Fruit fly (Drosophila melanogaster): ENCODE results near the gene CG12546.
"Not testable (repeated sequence)": the region's sequence is repeated elsewhere in the genome, so short reads cannot be mapped to it uniquely, and the experiment has no call there.

CG12546 gene

DNA sequence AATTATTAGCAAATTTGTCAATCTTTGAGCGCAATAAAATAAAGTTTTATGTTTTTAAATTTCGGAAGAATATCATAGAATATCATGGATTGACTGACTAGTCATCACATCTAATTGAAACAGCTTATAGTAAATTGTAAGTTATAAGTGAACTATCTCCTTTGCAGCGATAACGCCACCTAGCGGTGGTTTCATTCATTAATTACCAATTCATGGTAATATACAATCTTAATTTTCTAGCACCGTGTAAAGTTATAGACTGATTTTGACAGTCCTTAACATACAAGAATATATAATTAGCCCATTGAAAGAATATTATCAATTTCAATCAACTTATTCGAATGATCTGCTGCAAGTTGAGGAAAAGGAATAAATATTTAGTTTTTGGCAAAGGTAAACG lies 20.0 kb upstream of the CG12546 start:
- TF ChIP-seq dl (GFP tag; optimal IDR thresholded peaks at IDR 0.05; ENCODE audit: insufficient read depth in 1 of 2, partially characterized antibody in 2 of 2) (no peak), br (GFP tag; optimal IDR thresholded peaks at IDR 0.05) (no peak), HLH106 (tag; optimal IDR thresholded peaks at IDR 0.05) (no peak), CG9705 (GFP tag; optimal IDR thresholded peaks at IDR 0.05) (no peak), pan (optimal IDR thresholded peaks at IDR 0.05) (no peak), h (GFP tag; optimal IDR thresholded peaks at IDR 0.05) (no peak), N (GFP tag; optimal IDR thresholded peaks at IDR 0.05) (no peak), rgr (GFP tag; optimal IDR thresholded peaks at IDR 0.05) (no peak), fru (GFP tag; optimal IDR thresholded peaks at IDR 0.05) (no peak), Jra (GFP tag; optimal IDR thresholded peaks at IDR 0.05) (no peak), Hr78 (GFP tag; optimal IDR thresholded peaks at IDR 0.05) (no peak), dmrt93B (GFP tag; optimal IDR thresholded peaks at IDR 0.05) (no peak), Sp1 (GFP tag; optimal IDR thresholded peaks at IDR 0.05) (no peak), Myc (optimal IDR thresholded peaks at IDR 0.05) (no peak), Dfd (GFP tag; optimal IDR thresholded peaks at IDR 0.05) (no peak), woc (GFP tag; optimal IDR thresholded peaks at IDR 0.05) (no peak)

DNA sequence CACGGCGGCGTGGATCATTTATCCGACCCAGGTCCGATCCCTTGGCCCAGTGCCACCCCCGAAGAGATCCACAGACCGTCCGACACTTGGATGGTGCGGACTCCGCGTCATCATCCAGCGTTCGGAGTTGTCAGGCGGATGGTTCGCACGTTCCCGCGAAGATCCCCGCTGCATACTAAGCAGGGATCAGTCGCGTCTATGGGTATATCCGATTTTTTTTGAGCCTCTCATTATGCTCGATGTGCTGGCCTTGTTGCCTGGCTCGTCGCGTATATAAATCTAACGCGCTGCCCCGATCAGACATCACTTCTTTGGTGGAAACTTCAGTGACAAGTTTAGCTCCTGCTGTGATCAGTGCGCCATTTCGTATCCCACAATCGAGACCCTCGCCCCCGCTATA lies 18.2 kb upstream of the CG12546 start, which contains the start of gene CG11370:
Gene CG11370, plus strand, starts transcription at position 301 of the 400 bp plus-strand sequence.
- TF ChIP-seq Vsx2 (GFP tag; optimal IDR thresholded peaks at IDR 0.05; ENCODE audit: partially characterized antibody) = no peak

DNA sequence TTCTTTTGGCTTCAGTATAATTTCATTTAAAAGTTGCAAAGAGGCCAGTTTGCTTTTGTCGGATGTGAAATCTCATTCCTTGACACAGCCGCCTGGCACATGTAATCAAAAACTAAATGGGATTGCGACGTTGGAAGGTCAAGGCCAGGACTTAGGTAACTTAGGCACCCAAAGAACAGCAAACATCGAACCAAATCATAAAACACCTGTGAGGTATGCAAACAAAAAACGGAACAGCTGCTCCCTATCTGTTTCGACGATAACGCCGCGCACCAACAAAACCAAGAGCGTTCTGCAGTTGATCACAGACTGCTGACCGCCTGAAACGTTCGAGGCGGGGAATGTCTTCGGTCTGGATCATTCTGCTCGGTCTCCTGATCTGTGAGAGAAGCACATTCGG lies 5.5 kb upstream of the CG12546 start, which contains the start of gene CG45116:
Gene CG45116, plus strand, starts transcription at position 301 of the 400 bp plus-strand sequence.
- TF ChIP-seq usp (GFP tag; optimal IDR thresholded peaks at IDR 0.05) (no peak), woc (GFP tag; optimal IDR thresholded peaks at IDR 0.05) (no peak), sv (GFP tag; optimal IDR thresholded peaks at IDR 0.05) (no peak), Mio (GFP tag; optimal IDR thresholded peaks at IDR 0.05) (no peak), brk (GFP tag; optimal IDR thresholded peaks at IDR 0.05) (no peak), Hr83 (GFP tag; optimal IDR thresholded peaks at IDR 0.05; ENCODE audit: poor library complexity, severe bottlenecking) (no peak), psq (GFP tag; optimal IDR thresholded peaks at IDR 0.05) (no peak), CG32264 (GFP tag; optimal IDR thresholded peaks at IDR 0.05) (no peak), dmrt93B (GFP tag; optimal IDR thresholded peaks at IDR 0.05) (no peak)

DNA sequence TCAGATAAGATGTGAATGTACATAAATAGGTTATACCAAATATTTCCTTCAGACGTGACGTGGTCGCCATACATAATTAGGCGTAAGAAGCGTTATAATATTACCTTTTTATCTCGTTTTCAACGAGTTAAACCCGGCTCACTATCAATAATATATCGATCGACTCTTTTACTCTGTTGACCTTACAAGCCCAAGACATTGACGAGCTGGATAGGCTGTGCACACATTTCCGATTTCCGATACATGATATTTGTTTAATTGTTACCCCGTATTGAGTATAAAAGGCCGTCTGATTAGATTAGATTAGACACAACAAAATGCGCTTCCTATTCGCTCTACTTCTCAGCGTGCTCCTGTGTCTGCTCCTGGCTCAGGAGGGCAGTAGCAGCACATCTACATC lies 3.3 kb upstream of the CG12546 start, which contains the start of gene CG32453:
Gene CG32453, plus strand, starts transcription at position 301 of the 400 bp plus-strand sequence.
- not testable (repeated sequence) for TF ChIP-seq lola, sage, CG32264 (GFP tag; optimal IDR thresholded peaks at IDR 0.05)

DNA sequence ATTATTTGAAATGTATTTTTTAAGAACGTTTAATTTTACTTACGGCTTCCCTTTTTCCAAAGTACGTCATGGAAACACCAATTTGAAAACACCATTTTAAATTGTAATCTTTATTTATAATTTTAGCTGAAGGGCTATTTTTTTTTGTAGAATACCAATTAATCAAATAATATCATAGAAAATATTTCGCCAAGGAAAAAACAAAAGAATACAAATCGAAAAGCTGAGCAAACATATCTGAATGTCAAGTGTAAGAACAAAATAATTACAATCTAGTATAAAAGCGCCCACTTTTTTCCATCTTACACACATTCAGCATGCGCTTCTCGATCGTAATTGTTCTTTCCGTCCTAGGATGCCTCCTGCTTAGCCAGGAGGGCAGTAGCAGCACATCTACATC lies 2.0 kb upstream of the CG12546 start, which contains the start of gene CG14452:
Gene CG14452, plus strand, starts transcription at position 301 of the 400 bp plus-strand sequence.
- TF ChIP-seq GATAd (GFP tag; optimal IDR thresholded peaks at IDR 0.05) (no peak), CG32264 (GFP tag; optimal IDR thresholded peaks at IDR 0.05) (no peak)

DNA sequence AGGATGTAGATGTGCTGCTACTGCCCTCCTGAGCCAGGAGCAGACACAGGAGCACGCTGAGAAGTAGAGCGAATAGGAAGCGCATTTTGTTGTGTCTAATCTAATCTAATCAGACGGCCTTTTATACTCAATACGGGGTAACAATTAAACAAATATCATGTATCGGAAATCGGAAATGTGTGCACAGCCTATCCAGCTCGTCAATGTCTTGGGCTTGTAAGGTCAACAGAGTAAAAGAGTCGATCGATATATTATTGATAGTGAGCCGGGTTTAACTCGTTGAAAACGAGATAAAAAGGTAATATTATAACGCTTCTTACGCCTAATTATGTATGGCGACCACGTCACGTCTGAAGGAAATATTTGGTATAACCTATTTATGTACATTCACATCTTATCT lies 1.2 kb downstream of the CG12546 start, which contains the start of gene CG14454:
Gene CG14454, minus strand, starts transcription at position 101 of the 400 bp plus-strand sequence.
- TF ChIP-seq Dif (GFP tag; optimal IDR thresholded peaks at IDR 0.05; ENCODE audit: partially characterized antibody); CrebA (GFP tag; optimal IDR thresholded peaks at IDR 0.05; ENCODE audit: borderline replicate concordance); GATAd (GFP tag; optimal IDR thresholded peaks at IDR 0.05): not testable (repeated sequence)

DNA sequence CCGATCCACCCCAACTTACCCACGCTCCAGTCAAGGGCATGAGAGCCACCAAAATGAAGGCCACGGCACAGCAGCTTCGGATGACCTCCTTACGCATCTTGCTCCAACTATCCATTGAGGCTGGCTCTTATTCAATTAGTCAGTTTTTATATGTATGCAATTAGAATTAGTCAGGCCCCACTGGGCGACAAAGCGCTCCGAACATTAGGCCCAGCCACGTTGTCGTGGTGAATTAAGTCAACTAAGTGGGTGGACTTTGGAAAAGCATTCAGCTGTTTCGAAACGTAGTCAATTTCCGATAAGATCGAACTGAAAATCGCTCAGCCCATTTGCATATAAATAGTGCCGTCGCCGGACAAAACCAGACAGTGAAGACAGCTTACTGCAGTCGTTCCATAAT lies 6.6 kb downstream of the CG12546 start, which contains the start of the genes CG14455 and CG14456:
Gene CG14455, minus strand, starts transcription at position 101 of the 400 bp plus-strand sequence.
Gene CG14456, plus strand, starts transcription at position 236 of the 400 bp plus-strand sequence.
- TF ChIP-seq Myc (optimal IDR thresholded peaks at IDR 0.05) (no peak), Vsx2 (GFP tag; optimal IDR thresholded peaks at IDR 0.05; ENCODE audit: partially characterized antibody) (no peak), Dif (GFP tag; optimal IDR thresholded peaks at IDR 0.05; ENCODE audit: partially characterized antibody) (no peak), h (GFP tag; optimal IDR thresholded peaks at IDR 0.05) (no peak), Rel (GFP tag; optimal IDR thresholded peaks at IDR 0.05) (no peak), Rel (tag; optimal IDR thresholded peaks at IDR 0.05) (no peak), HLH106 (tag; optimal IDR thresholded peaks at IDR 0.05) (no peak), brk (GFP tag; optimal IDR thresholded peaks at IDR 0.05) (no peak), psq (GFP tag; optimal IDR thresholded peaks at IDR 0.05) (no peak), Mio (GFP tag; optimal IDR thresholded peaks at IDR 0.05) (no peak), Hnf4 (GFP tag; optimal IDR thresholded peaks at IDR 0.05) (no peak), tai (GFP tag; optimal IDR thresholded peaks at IDR 0.05) (no peak), N (GFP tag; optimal IDR thresholded peaks at IDR 0.05) (no peak), jim (GFP tag; optimal IDR thresholded peaks at IDR 0.05) (no peak), Abd-B (GFP tag; optimal IDR thresholded peaks at IDR 0.05) (no peak), rgr (GFP tag; optimal IDR thresholded peaks at IDR 0.05) (no peak), dmrt93B (GFP tag; optimal IDR thresholded peaks at IDR 0.05) (no peak), Dfd (GFP tag; optimal IDR thresholded peaks at IDR 0.05) (no peak), CG9705 (GFP tag; optimal IDR thresholded peaks at IDR 0.05) (no peak), ey (GFP tag; optimal IDR thresholded peaks at IDR 0.05) (no peak), br (GFP tag; optimal IDR thresholded peaks at IDR 0.05) (no peak)

Measured in whole organism, wandering third instar larva.